Worm (Caenorhabditis elegans) whole organism, early embryonic: ENCODE data around the gene hlh-29.

Source experiments
- F13C5.2 ChIP-seq: sonication (generic microtip); optimal IDR thresholded peaks from 2 replicates; lab custom pipeline; 2017; ENCODE audit warnings: mild to moderate bottlenecking, missing genetic modification characterization, inconsistent platforms, missing compliant biosample characterization
- tbx-11 ChIP-seq: fragments of 200-800 bp; sonication (Bioruptor generic); IDR thresholded peaks from 2 replicates; pipeline ENCODE4 v1.3.6; 2022; ENCODE audit warnings: missing genetic modification characterization, missing compliant biosample characterization

ce11 chrX:17519476-17519875 is 29.0 kb downstream of the hlh-29 start:
- no peak for TF ChIP-seq tbx-11
- TF ChIP-seq F13C5.2, result no peak
